Fruit fly (Drosophila melanogaster) whole organism, pupa: ENCODE measurements around the gene Ptp36E.

Experiments
- CG12605 ChIP-seq: fragments of 200-800 bp; sonication (Bioruptor generic); IDR thresholded peaks from 2 replicates; pipeline ENCODE4 v1.3.6; 2022; ENCODE audit warnings: missing biosample characterization, missing genetic modification characterization
- Snoo ChIP-seq: fragments of 200-800 bp; sonication (Bioruptor generic); optimal IDR thresholded peaks from 3 replicates; lab custom pipeline; 2017; ENCODE audit warnings: missing biosample characterization, mild to moderate bottlenecking, missing genetic modification characterization, inconsistent platforms

dm6 chr2L:18149903-18150302 lies 34.9 kb downstream of the Ptp36E start:
- no peak for TF ChIP-seq CG12605 (GFP tag; lab: Robert Waterston, UW)
- no peak for TF ChIP-seq Snoo
